Worm (Caenorhabditis elegans): ENCODE measurements around the gene C54F6.19.

C54F6.19 gene

DNA sequence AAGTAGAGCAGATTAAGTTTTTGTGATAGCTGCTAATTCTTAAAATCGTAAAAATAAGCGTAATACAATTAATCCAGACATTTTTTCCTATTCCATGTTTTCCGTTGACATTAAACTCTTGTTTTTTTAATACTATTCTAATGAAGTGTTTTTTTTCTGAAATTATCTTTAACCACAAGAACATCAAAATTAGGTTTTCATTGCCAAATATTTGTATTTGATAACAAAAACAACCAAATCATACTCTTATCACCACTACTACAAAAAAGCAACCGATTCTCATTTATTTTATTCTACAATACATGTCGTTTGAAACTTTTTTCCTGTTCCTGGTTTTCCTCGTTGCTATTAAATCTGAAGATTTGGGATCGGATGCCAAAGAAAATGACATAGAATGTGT is 18.1 kb upstream of the C54F6.19 start, which contains the start of gene C54F6.17:
TSS of gene C54F6.17 (plus strand) at position 301 of the 400 bp plus-strand sequence.
- TF ChIP-seq him-1 (tag; optimal IDR thresholded peaks at IDR 0.05) (no peak), W03F9.2 (tag; optimal IDR thresholded peaks at IDR 0.05) (no peak)

DNA sequence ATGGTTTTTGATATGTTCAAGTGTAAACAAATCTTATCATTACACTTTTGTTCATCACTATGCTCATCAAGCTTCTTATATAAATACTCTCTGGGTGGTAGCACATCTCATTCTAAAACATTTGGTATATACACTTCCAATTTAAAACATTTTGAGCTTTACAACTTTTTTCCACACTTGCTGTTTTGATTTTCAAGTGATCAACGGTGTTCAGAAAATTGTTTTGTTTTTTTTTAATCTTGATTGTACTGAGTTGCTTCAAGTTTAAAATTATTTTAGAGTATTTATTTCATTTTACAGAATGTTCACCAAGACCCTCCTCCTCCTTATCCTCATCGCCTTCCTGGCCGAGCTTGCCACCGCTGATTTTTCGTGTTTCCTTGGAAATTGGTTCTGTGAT is 16.5 kb upstream of the C54F6.19 start, which contains the start of gene C54F6.5:
TSS of gene C54F6.5 (plus strand) at position 301 of the 400 bp plus-strand sequence.
- TF ChIP-seq him-1 (tag; optimal IDR thresholded peaks at IDR 0.05) (no peak), dao-5 (tag; optimal IDR thresholded peaks at IDR 0.05) (no peak), W03F9.2 (tag; optimal IDR thresholded peaks at IDR 0.05) (no peak)

DNA sequence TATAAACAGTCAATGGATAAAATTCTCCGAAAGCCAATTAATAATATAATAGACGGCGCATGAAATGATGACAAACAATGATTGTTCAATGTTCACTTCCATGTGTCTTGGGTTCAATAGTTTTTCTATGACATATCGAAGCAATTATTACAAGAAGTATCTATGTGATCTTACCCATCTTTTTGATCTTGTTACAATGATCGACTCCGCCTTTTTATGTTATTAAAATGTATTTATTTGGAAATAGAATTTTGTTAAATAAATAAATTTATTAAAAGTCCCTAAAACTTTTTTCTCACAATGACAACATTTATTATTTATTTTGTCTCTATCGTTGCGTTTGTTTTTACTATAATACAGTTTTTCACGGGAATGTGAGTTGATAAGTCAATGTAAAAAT is 15.4 kb upstream of the C54F6.19 start, which contains the start of gene swt-2:
TSS of gene swt-2 (plus strand) at position 301 of the 400 bp plus-strand sequence.
- TF ChIP-seq W03F9.2 (tag; optimal IDR thresholded peaks at IDR 0.05) (no peak), dao-5 (tag; optimal IDR thresholded peaks at IDR 0.05) (no peak), him-1 (tag; optimal IDR thresholded peaks at IDR 0.05) (no peak)

DNA sequence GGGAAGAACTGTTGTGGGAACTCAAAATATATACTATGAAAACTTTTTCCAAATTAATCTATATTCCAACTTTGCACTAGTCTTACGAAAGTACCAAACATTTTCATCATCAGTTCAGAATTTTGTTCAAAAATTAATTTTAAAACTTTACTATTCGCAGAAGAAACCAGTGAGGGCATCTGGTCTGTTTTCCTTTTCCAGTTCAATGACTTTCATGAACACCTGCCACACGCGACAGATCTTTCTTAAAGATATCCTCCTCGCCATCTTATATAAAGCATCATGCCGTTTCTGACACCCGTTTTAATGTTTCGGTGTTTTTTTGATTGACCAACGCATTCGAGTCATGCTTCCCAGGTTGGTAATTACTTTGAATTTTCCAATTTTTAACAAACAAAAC is 12.3 kb upstream of the C54F6.19 start, which contains the start of gene C54F6.3:
TSS of gene C54F6.3 (plus strand) at position 301 of the 400 bp plus-strand sequence.
- TF ChIP-seq W03F9.2 (tag; optimal IDR thresholded peaks at IDR 0.05) (no peak), dao-5 (tag; optimal IDR thresholded peaks at IDR 0.05) (no peak), him-1 (tag; optimal IDR thresholded peaks at IDR 0.05) (no peak)

DNA sequence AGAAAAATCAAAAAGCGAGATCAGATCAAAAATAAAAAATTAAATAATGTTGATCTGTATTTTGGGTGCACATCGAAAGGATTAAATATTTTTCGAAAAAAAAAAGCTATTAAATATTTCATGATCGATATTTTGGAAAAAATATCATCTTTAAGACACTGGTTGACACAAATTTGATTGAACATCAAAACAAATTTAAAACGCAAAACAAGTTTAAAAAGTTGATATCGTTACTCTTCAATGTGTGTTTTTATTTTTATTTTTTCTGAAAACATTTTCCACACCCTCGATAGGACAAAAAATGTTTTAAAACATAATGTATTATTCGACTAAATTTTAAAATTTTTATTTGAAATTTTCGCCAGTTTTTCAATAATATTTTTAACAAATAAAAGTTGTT is 7.3 kb upstream of the C54F6.19 start, which contains the start of gene C54F6.12:
TSS of gene C54F6.12 (minus strand) at position 101 of the 400 bp plus-strand sequence.
- TF ChIP-seq dao-5 (tag; optimal IDR thresholded peaks at IDR 0.05), result no peak
- TF ChIP-seq W03F9.2 (tag; optimal IDR thresholded peaks at IDR 0.05), result no peak
- no peak for TF ChIP-seq him-1 (tag; optimal IDR thresholded peaks at IDR 0.05)

DNA sequence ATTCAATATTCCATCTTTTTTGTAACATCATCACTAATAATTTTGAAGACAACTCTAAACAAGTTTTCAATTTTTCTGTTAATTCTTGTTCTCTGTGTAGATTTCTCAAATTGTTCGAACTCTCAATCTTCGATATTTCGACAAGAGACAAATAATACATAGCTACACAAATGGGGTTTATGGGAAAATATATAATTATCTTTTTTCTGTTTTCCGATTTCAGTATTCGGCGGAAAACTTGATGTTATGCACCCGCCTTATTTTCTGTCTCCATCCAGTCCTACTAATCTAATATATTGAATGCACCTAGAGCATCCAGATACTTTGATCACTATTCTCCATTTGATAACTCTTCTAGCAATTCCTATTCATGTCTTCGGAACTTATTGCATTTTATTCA is 6.3 kb upstream of the C54F6.19 start, which contains the start of gene srh-268:
TSS of gene srh-268 (plus strand) at position 301 of the 400 bp plus-strand sequence.
- TF ChIP-seq dao-5 (tag; optimal IDR thresholded peaks at IDR 0.05) (no peak), him-1 (tag; optimal IDR thresholded peaks at IDR 0.05) (no peak), W03F9.2 (tag; optimal IDR thresholded peaks at IDR 0.05) (no peak)

DNA sequence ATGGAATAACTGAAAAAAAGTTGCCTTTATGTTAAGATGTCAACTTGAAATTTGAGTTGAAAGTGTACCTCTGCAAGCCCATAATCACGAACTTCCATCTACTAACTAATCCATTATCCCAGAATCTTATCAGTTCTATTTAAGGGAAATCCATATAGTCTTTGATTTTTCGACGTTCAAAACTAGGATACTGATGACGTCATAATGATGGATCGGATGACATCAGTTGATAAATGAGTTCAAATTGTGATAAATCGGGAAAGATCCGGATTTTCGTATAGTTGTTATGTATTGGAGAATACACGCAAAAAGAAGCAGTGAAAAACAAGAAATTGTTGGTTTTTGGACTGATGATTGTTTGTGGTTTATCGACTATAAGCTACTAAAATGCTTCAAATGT is 1.6 kb upstream of the C54F6.19 start:
- TF ChIP-seq dao-5 (tag; optimal IDR thresholded peaks at IDR 0.05), result no peak
- TF ChIP-seq W03F9.2 (tag; optimal IDR thresholded peaks at IDR 0.05), result no peak
- TF ChIP-seq him-1 (tag; optimal IDR thresholded peaks at IDR 0.05), result no peak

DNA sequence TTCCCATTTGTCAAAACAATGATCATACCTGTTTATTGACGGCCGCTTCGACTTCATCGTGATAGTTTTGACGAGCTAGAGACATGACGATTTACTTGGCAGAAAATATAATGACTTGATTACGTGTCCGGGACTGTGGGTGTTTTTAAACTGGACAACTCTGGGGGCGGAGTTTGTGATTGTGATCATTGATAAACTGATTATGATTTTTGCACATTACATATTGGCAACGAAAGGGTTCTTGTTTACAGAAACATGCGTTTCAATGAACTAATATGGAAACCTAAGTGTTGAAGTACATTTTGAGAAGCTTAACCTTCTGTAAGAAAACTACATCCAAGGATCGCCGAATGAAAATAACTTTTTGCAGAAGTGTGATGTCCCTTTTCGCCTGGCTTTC is 2.2 kb downstream of the C54F6.19 start, which contains the start of gene ftn-1:
TSS of gene ftn-1 (minus strand) at position 101 of the 400 bp plus-strand sequence.
- TF ChIP-seq W03F9.2 (tag; optimal IDR thresholded peaks at IDR 0.05), result no peak

DNA sequence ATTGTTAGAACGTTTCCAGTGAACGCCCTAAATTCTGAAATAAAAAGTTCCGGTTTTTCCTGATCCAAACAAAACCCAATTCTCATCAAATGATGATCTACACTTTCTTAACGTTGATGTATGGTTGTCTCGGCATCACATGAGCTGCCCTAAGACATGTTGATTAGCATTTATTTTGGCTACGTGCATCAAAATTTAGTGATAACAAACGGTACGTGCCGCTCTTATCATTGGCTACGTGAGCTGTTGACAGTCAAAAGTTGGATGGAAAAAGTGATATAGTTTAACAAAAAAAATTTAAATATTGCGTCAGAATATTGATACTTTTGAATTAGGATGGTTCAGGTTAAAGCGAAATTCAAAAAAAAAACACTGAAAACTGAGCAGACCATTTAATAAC is 2.7 kb downstream of the C54F6.19 start:
- TF ChIP-seq him-1 (tag; optimal IDR thresholded peaks at IDR 0.05) (no peak), W03F9.2 (tag; optimal IDR thresholded peaks at IDR 0.05) (no peak), dao-5 (tag; optimal IDR thresholded peaks at IDR 0.05) (no peak)

DNA sequence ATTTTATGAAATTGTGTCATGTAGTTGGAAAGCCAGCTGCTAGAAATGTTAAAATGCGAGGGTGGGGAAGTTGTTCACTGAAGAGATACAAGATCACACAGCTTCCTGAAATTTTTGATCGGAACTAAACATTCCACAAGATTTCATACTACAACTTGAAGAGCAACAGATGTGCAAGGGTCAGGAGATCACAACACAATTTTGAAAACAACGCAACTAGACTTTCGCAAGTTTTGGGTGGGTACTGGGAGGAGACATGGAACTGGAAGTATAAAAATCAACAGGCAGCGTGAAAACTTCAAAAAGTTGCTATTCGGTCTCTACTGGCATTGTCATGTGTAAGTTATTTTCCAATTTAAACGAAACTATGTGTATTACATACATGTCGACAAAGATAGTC is 6.5 kb downstream of the C54F6.19 start, which contains the start of gene F19F10.3:
TSS of gene F19F10.3 (plus strand) at position 301 of the 400 bp plus-strand sequence.
- TF ChIP-seq him-1 (tag; optimal IDR thresholded peaks at IDR 0.05), result no peak
- no peak for TF ChIP-seq dao-5 (tag; optimal IDR thresholded peaks at IDR 0.05)
- no peak for TF ChIP-seq W03F9.2 (tag; optimal IDR thresholded peaks at IDR 0.05)

DNA sequence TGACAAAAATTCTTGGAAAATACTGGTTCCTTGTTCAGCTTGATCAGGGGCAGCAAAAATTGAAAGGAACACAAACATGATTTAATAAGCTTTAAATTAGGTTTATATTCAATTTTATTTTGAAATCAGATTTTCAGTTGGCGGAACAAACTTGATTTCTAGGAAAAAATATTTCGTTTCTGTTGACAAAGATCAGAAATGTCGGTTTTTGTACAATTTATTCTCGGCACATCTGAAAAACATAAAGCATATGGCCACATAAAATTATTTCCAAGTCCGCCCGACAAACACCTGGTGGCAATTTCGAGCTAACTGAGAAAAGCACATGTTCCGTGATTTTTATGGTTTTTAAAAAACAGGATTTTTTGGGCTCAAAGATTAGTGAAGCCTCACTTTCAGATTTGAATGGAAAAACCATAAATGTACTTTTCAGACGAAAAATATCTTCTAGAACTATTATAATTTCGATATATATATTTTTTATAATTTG is 8.6 kb downstream of the C54F6.19 start, which contains the start of gene ttr-10:
TSS of gene ttr-10 (minus strand) at position 51 of the 490 bp plus-strand sequence.
- no peak for TF ChIP-seq him-1 (tag; optimal IDR thresholded peaks at IDR 0.05)
- no peak for TF ChIP-seq dao-5 (tag; optimal IDR thresholded peaks at IDR 0.05)
- TF ChIP-seq W03F9.2 (tag; optimal IDR thresholded peaks at IDR 0.05), result no peak

DNA sequence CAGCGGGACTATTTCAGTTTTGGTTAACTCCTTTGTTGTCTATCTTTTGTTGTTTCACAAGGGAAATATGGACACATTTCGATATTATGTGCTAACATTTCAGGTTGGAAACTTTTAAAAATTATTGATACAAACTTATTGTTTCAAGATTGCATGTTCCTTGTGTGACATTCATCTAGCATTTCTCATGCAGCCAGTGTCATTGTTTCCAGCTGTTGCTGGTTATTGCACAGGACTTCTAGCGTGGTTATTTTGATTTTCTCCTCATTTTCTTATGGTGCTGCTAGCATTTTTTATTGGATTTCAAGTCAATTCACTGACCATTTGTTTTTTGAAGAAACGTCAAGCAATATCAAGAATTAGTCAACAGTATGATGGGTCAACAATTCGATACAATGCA is 10.6 kb downstream of the C54F6.19 start:
- TF ChIP-seq dao-5 (tag; optimal IDR thresholded peaks at IDR 0.05) (no peak), W03F9.2 (tag; optimal IDR thresholded peaks at IDR 0.05) (no peak), him-1 (tag; optimal IDR thresholded peaks at IDR 0.05) (no peak)

DNA sequence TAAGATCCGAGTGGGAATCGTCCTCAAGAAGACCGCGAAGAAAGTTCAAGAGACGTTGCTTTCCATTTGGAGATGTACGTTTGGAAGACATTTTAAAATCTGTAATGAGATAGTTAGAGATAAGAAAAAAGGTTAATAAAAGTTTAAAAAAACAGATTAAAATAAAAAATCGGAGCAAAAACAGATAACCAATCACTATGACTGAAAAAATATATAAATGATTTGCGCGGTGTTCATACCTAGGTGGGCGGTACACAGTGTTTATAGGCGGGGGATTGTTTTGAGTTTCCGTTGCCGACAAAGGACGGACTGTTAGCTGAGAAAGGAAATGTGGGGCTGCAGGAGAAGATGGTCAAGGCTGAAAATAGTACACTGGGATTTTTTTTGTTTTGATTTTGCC is 13.4 kb downstream of the C54F6.19 start, which contains the start of gene ets-7:
TSS of gene ets-7 (minus strand) at position 101 of the 400 bp plus-strand sequence.
- TF ChIP-seq dao-5 (tag; optimal IDR thresholded peaks at IDR 0.05) (no peak), W03F9.2 (tag; optimal IDR thresholded peaks at IDR 0.05) (no peak), him-1 (tag; optimal IDR thresholded peaks at IDR 0.05) (no peak)

DNA sequence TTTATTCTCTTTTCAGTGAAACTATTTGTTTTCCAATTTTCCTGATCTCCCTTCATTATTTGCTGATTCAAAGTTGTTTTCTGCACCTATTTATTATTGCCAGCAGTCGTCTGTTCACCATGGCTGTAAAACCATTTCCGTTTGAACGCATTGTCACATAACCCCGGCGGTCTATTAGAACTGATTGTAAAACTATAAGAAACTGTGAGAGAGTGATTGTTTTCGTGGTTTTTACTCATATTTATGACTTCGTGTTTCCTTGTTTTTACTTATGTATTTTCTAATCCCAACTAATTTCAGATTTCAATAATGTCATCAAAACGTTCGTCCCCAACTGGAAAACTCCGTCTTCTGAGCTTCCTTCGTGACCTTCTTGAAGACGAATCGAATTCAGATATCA is 17.7 kb downstream of the C54F6.19 start, which contains the start of gene F19F10.1:
TSS of gene F19F10.1 (plus strand) at position 301 of the 400 bp plus-strand sequence.
- TF ChIP-seq him-1 (tag; optimal IDR thresholded peaks at IDR 0.05) (no peak), W03F9.2 (tag; optimal IDR thresholded peaks at IDR 0.05) (no peak), dao-5 (tag; optimal IDR thresholded peaks at IDR 0.05) (no peak)

DNA sequence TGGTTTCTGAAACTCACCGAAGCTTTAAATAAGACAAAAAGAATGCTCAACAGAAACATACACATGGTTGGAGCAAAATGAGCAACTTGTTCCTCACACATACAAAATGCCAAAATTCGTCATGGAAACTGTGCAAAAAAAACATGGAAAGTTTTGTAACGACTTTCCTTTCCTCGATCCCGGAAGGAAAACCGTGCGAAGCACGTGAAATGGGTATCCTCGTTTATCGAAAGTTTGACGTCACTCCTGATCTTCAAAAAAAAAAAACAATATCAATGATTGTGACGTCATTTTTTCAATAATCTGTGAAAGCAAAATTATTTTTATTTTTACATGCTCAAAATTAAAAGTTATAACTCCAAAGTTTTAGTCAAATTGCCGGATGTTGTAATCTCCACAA is 25.0 kb downstream of the C54F6.19 start, which contains the start of gene clec-212:
TSS of gene clec-212 (minus strand) at position 101 of the 400 bp plus-strand sequence.
- TF ChIP-seq W03F9.2 (tag; optimal IDR thresholded peaks at IDR 0.05) (no peak), dao-5 (tag; optimal IDR thresholded peaks at IDR 0.05) (no peak), him-1 (tag; optimal IDR thresholded peaks at IDR 0.05) (no peak)
